Worm (Caenorhabditis elegans): Measurements from ENCODE around the gene C08E8.2.

C08E8.2 gene

ce11 chrV:18318312-18318711, 37.3 kb downstream of the C08E8.2 start, which contains the start of gene fbxb-119:
Gene fbxb-119, plus strand, starts transcription at chrV:18318612.
- TF ChIP-seq nhr-6 (tag; optimal IDR thresholded peaks at IDR 0.05) (no peak), unc-62 (GFP tag; optimal IDR thresholded peaks at IDR 0.05) (no peak), fos-1 (tag; optimal IDR thresholded peaks at IDR 0.05) (no peak), nhr-237 (tag; optimal IDR thresholded peaks at IDR 0.05) (no peak), elt-3 (tag; optimal IDR thresholded peaks at IDR 0.05) (no peak), dmd-4 (tag; optimal IDR thresholded peaks at IDR 0.05) (no peak), skn-1 (tag; optimal IDR thresholded peaks at IDR 0.05) (no peak), lin-13 (GFP tag; optimal IDR thresholded peaks at IDR 0.05) (no peak), mab-5 (tag; optimal IDR thresholded peaks at IDR 0.05) (no peak), unc-55 (GFP tag; optimal IDR thresholded peaks at IDR 0.05) (no peak), peb-1 (tag; optimal IDR thresholded peaks at IDR 0.05) (no peak), lin-39 (tag; optimal IDR thresholded peaks at IDR 0.05) (no peak), R02D3.7 (tag; optimal IDR thresholded peaks at IDR 0.05) (no peak), elt-1 (tag; optimal IDR thresholded peaks at IDR 0.05) (no peak), ztf-11 (tag; optimal IDR thresholded peaks at IDR 0.05) (no peak), Y55F3AM.14 (GFP tag; optimal IDR thresholded peaks at IDR 0.05) (no peak), ztf-1 (GFP tag; conservative IDR thresholded peaks at IDR 0.05) (no peak), nhr-23 (tag; optimal IDR thresholded peaks at IDR 0.05) (no peak), ceh-16 (tag; optimal IDR thresholded peaks at IDR 0.05) (no peak), nhr-10 (tag; optimal IDR thresholded peaks at IDR 0.05) (no peak)

Measured in whole organism, L2 larva.